Worm (Caenorhabditis elegans) whole organism, L4 larva: ENCODE results near the gene F13H10.5.

Source experiments
- F26F4.8 ChIP-seq: fragments of 200-800 bp; sonication (Bioruptor generic); conservative IDR thresholded peaks from 2 replicates; pipeline ENCODE4 v1.3.6; 2022; ENCODE audit warnings: missing genetic modification characterization, missing compliant biosample characterization
- F49E8.2 ChIP-seq: sonication (generic microtip); optimal IDR thresholded peaks from 2 replicates; lab custom pipeline; 2016; ENCODE audit warnings: missing compliant biosample characterization, mild to moderate bottlenecking, missing genetic modification characterization, borderline replicate concordance
- R02D3.7 ChIP-seq: fragments of 150-350 bp; sonication (generic microtip); optimal IDR thresholded peaks from 3 replicates; lab custom pipeline; 2014; ENCODE audit warnings: missing biosample characterization, missing genetic modification characterization
- ceh-20 ChIP-seq: fragments of 200-800 bp; sonication (Bioruptor generic); IDR thresholded peaks from 2 replicates; pipeline ENCODE4 v1.3.6; 2022; ENCODE audit warnings: missing genetic modification reagents, missing genetic modification characterization, missing compliant biosample characterization
- ceh-32 ChIP-seq: sonication (generic microtip); optimal IDR thresholded peaks from 2 replicates; lab custom pipeline; 2016; ENCODE audit warnings: mild to moderate bottlenecking, missing genetic modification characterization, missing compliant biosample characterization; ENCODE audit not compliant: poor library complexity
- daf-16 ChIP-seq, 3 experiments: sonication (generic microtip); optimal IDR thresholded peaks; 2 replicates each; lab custom pipeline; 2016 to 2017; ENCODE audit warnings: missing genetic modification characterization in 3 of 3, missing genetic modification reagents in 3 of 3, mild to moderate bottlenecking in 2 of 3, missing compliant biosample characterization in 2 of 3, missing biosample characterization in 1 of 3, moderate library complexity in 1 of 3
- hlh-11 ChIP-seq: fragments of 200-800 bp; sonication (Bioruptor generic); optimal IDR thresholded peaks from 2 replicates; lab custom pipeline; 2018; ENCODE audit warnings: mild to moderate bottlenecking, missing genetic modification characterization, missing compliant biosample characterization
- lsy-2 ChIP-seq, 2 experiments: fragments of 150-350 bp in 1 of 2; sonication (generic microtip) in 1 of 2; optimal IDR thresholded peaks; 2 replicates each; lab custom pipeline; 2014 to 2017; ENCODE audit warnings: missing biosample characterization in 2 of 2, missing genetic modification characterization in 2 of 2
- nhr-102 ChIP-seq: sonication (generic microtip); optimal IDR thresholded peaks from 2 replicates; lab custom pipeline; 2016; ENCODE audit warnings: mild to moderate bottlenecking, missing genetic modification characterization, moderate library complexity, missing compliant biosample characterization
- nhr-11 ChIP-seq: fragments of 150-350 bp; optimal IDR thresholded peaks from 2 replicates; lab custom pipeline; 2014; ENCODE audit warnings: missing biosample characterization, missing genetic modification characterization
- nhr-28 ChIP-seq: fragments of 150-350 bp; optimal IDR thresholded peaks from 2 replicates; lab custom pipeline; 2014; ENCODE audit warnings: missing biosample characterization, missing genetic modification characterization
- snpc-1.2 ChIP-seq: fragments of 200-800 bp; sonication (Bioruptor generic); IDR thresholded peaks from 2 replicates; pipeline ENCODE4 v1.3.6; 2022; ENCODE audit warnings: missing genetic modification reagents, missing genetic modification characterization, missing compliant biosample characterization
- ztf-11 ChIP-seq: fragments of 150-350 bp; optimal IDR thresholded peaks from 2 replicates; lab custom pipeline; 2014; ENCODE audit warnings: missing biosample characterization, missing genetic modification characterization

DNA sequence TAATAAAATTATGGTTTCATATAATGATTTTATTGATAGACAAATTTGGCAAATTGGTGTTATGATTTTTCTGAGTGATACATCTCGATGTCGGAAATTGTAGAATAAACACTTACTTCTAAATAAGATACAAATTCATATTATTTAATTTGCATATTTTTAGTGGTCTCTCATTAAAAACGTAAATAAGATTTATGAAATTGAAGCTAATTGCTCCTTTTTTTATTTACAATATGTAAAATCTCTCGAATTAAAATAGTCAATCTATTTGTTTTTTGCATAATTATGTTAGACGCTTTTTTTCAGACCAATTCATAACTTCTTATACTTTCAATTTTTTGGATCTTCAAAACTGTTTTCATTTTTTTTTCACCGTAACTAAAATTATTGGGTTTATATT is 41.5 kb downstream of the F13H10.5 start, which contains the start of gene hrg-6:
- TF ChIP-seq ceh-20 (GFP tag; lab: Robert Waterston, UW) (no peak), ceh-32 (tag; lab: Kevin White, UChicago) (no peak), snpc-1.2 (GFP tag; lab: Robert Waterston, UW) (no peak), daf-16 (GFP tag; optimal IDR thresholded peaks at IDR 0.05; lab: Kevin White, UChicago) (no peak), daf-16 (tag; optimal IDR thresholded peaks at IDR 0.05; lab: Kevin White, UChicago) (no peak), nhr-102 (no peak), ztf-11 (tag; lab: Kevin White, UChicago) (no peak), hlh-11 (tag; lab: Kevin White, UChicago) (no peak), F26F4.8 (GFP tag; lab: Robert Waterston, UW) (no peak), F49E8.2 (tag; lab: Kevin White, UChicago) (no peak), nhr-28 (tag; lab: Kevin White, UChicago) (no peak), nhr-11 (tag; lab: Kevin White, UChicago) (no peak), lsy-2 (tag; optimal IDR thresholded peaks at IDR 0.05; lab: Kevin White, UChicago) (no peak), R02D3.7 (tag; lab: Kevin White, UChicago) (no peak)
